Worm (Caenorhabditis elegans): ENCODE measurements around the gene R10E9.2.

DNA sequence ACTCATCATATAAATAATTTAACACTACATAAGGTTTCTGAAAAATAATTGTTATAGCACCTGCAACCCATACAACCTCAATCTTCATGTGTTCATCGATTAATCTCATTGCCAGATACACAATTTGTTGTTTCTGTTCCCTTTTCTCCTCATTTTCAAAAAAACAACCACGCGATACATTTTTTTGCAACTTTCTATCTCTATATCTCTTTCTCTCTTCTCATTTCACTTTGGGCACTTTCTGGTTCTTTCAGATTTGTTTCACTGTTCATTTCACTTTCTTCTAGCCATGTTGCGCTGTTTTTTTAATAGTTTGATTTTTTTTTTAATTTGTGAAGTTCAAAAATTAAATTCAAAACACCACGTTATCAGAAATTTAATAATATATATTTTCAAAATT is 4.9 kb downstream of the R10E9.2 start:
- no peak for TF ChIP-seq K02D7.2 (tag; optimal IDR thresholded peaks at IDR 0.05)
- TF ChIP-seq ama-1 (optimal IDR thresholded peaks at IDR 0.05): no peak
- TF ChIP-seq fkh-10 (GFP tag; optimal IDR thresholded peaks at IDR 0.05): no peak
- TF ChIP-seq ztf-16 (tag; optimal IDR thresholded peaks at IDR 0.05): no peak
- TF ChIP-seq ceh-9 (tag; optimal IDR thresholded peaks at IDR 0.05): no peak
- TF ChIP-seq ceh-2 (tag; optimal IDR thresholded peaks at IDR 0.05): no peak
- TF ChIP-seq nhr-11 (tag; optimal IDR thresholded peaks at IDR 0.05): no peak
- TF ChIP-seq pha-4 (tag; optimal IDR thresholded peaks at IDR 0.05): no peak
- TF ChIP-seq unc-86 (tag; optimal IDR thresholded peaks at IDR 0.05): no peak
- no peak for TF ChIP-seq ets-4 (tag; optimal IDR thresholded peaks at IDR 0.05)
- TF ChIP-seq dve-1 (tag; optimal IDR thresholded peaks at IDR 0.05): no peak
- no peak for TF ChIP-seq lin-11 (tag; optimal IDR thresholded peaks at IDR 0.05)
- no peak for TF ChIP-seq nfya-1 (tag; optimal IDR thresholded peaks at IDR 0.05)

All from whole organism, late embryonic.